Worm (Caenorhabditis elegans) whole organism, L4 larva: Measurements from ENCODE around the gene ZK1010.10.

ENCODE experiments used
- F49E8.2 ChIP-seq: sonication (generic microtip); optimal IDR thresholded peaks from 2 replicates; lab custom pipeline; 2016; ENCODE audit warnings: missing compliant biosample characterization, mild to moderate bottlenecking, missing genetic modification characterization, borderline replicate concordance
- nhr-6 ChIP-seq: fragments of 150-350 bp; optimal IDR thresholded peaks from 2 replicates; lab custom pipeline; 2014; ENCODE audit warnings: missing biosample characterization, missing genetic modification characterization
- nhr-77 ChIP-seq: fragments of 150-350 bp; optimal IDR thresholded peaks from 2 replicates; lab custom pipeline; 2014; ENCODE audit warnings: missing biosample characterization, missing genetic modification characterization
- pha-4 ChIP-seq, 2 experiments: fragments of 150-350 bp in 1 of 2; fragments of 200-800 bp in 1 of 2; sonication (Bioruptor generic) in 1 of 2; IDR thresholded peaks in 1 of 2; optimal IDR thresholded peaks in 1 of 2; 2 replicates each; pipeline versions ENCODE4 v1.3.6 to Lab custom; 2014 to 2022; ENCODE audit warnings: missing genetic modification characterization in 2 of 2, missing genetic modification reagents in 2 of 2, missing biosample characterization in 1 of 2, missing compliant biosample characterization in 1 of 2
- set-16 ChIP-seq: fragments of 200-800 bp; sonication (Bioruptor generic); IDR thresholded peaks from 2 replicates; pipeline ENCODE4 v1.3.6; 2022; ENCODE audit warnings: missing genetic modification reagents, missing genetic modification characterization, missing compliant biosample characterization
- unc-62 ChIP-seq, 3 experiments: fragments of 150-350 bp in 1 of 3; sonication (generic microtip); optimal IDR thresholded peaks in 2 of 3; peaks in 1 of 3; 1 replicate in 1 of 3; 2 replicates in 2 of 3; lab custom pipeline; 2014 to 2017; ENCODE audit warnings: missing biosample characterization in 3 of 3, missing genetic modification characterization in 3 of 3, missing genetic modification reagents in 3 of 3, missing genotype in 1 of 3

ce11 chrIII:12959286-12959685, 42.9 kb upstream of the ZK1010.10 start:
- no peak for TF ChIP-seq pha-4 (GFP tag; IDR thresholded peaks at IDR 0.05; lab: Robert Waterston, UW)
- no peak for TF ChIP-seq pha-4 (tag; optimal IDR thresholded peaks at IDR 0.05; lab: Kevin White, UChicago)
- no peak for TF ChIP-seq F49E8.2 (tag; lab: Kevin White, UChicago)
- TF ChIP-seq nhr-77 (tag; lab: Kevin White, UChicago), result peak; percentile 26
- TF ChIP-seq set-16 (GFP tag; lab: Robert Waterston, UW), result no peak
- TF ChIP-seq unc-62 (GFP tag; optimal IDR thresholded peaks at IDR 0.05 in 1 of 2; lab: Kevin White, UChicago), result peak in 1 of 2 experiments; percentile 92
- TF ChIP-seq unc-62 (tag; optimal IDR thresholded peaks at IDR 0.05; lab: Kevin White, UChicago), result no peak
- no peak for TF ChIP-seq nhr-6 (tag; lab: Kevin White, UChicago)
